Fruit fly (Drosophila melanogaster): Measurements from ENCODE around the gene CG15386.
A peak's percentile ranks its signal among the peaks of the same experiment; 100 is the strongest.

CG15386 gene

dm6 chr2L:2227316-2227715 is 10.3 kb upstream of the CG15386 start (continued):
- peak; percentile 31 for TF ChIP-seq Chrac-16 (GFP tag; optimal IDR thresholded peaks at IDR 0.05)
- no peak for TF ChIP-seq CG15479 (GFP tag; optimal IDR thresholded peaks at IDR 0.05)
- TF ChIP-seq dan (GFP tag; IDR thresholded peaks at IDR 0.05) = no peak
- peak in 1 of 2 experiments; percentile 37 for TF ChIP-seq Hr78 (GFP tag; optimal IDR thresholded peaks at IDR 0.05)
- TF ChIP-seq gcm2 (GFP tag; optimal IDR thresholded peaks at IDR 0.05) = peak; percentile 63
- TF ChIP-seq row (GFP tag; IDR thresholded peaks at IDR 0.05) = peak; percentile 56
- no peak for TF ChIP-seq twi (tag; optimal IDR thresholded peaks at IDR 0.05)
- TF ChIP-seq CG5953 (GFP tag; IDR thresholded peaks at IDR 0.05) = peak; percentile 53
- no peak for TF ChIP-seq fd64A (GFP tag; optimal IDR thresholded peaks at IDR 0.05)
- peak; percentile 54; the same call in 1 of the 2 replicates for TF ChIP-seq Rfx (GFP tag; IDR thresholded peaks at IDR 0.05)
- TF ChIP-seq Gsc (GFP tag; IDR thresholded peaks at IDR 0.05) = no peak
- TF ChIP-seq so (GFP tag; IDR thresholded peaks at IDR 0.05) = peak; percentile 61; the same call in 1 of the 3 replicates
- TF ChIP-seq CG2116 (GFP tag; optimal IDR thresholded peaks at IDR 0.05) = peak; percentile 21
- TF ChIP-seq Pdp1 (GFP tag; optimal IDR thresholded peaks at IDR 0.05) = peak; percentile 17 to 24
- TF ChIP-seq CG31441 (GFP tag; IDR thresholded peaks at IDR 0.05) = peak; percentile 44; the same call in 1 of the 2 replicates
- TF ChIP-seq ac (GFP tag; optimal IDR thresholded peaks at IDR 0.05) = no peak
- peak; percentile 10 for TF ChIP-seq HLH54F (GFP tag; optimal IDR thresholded peaks at IDR 0.05)
- TF ChIP-seq Asciz (GFP tag; optimal IDR thresholded peaks at IDR 0.05) = peak; percentile 51
- no peak for TF ChIP-seq CG8290 (GFP tag; optimal IDR thresholded peaks at IDR 0.05)
- peak in 1 of 2 experiments; percentile 60 for TF ChIP-seq CG8290 (tag; optimal IDR thresholded peaks at IDR 0.05)
- TF ChIP-seq sob (GFP tag; IDR thresholded peaks at IDR 0.05) = peak; percentile 10; the same call in 1 of the 2 replicates
- TF ChIP-seq Mrtf (GFP tag; IDR thresholded peaks at IDR 0.05) = no peak
- TF ChIP-seq ara (GFP tag; IDR thresholded peaks at IDR 0.05) = peak; percentile 71
- peak; percentile 28 for TF ChIP-seq CG10979 (tag; optimal IDR thresholded peaks at IDR 0.05)
- no peak for TF ChIP-seq fu2 (GFP tag; optimal IDR thresholded peaks at IDR 0.05)
- peak; percentile 16 for TF ChIP-seq CG4707 (GFP tag; optimal IDR thresholded peaks at IDR 0.05)
- peak; percentile 3 for TF ChIP-seq NC2β (GFP tag; optimal IDR thresholded peaks at IDR 0.05)
- no peak for TF ChIP-seq Vsx1 (GFP tag; optimal IDR thresholded peaks at IDR 0.05)
- no peak for TF ChIP-seq Camta (GFP tag; optimal IDR thresholded peaks at IDR 0.05)
- no peak for TF ChIP-seq CG18764 (GFP tag; optimal IDR thresholded peaks at IDR 0.05)
- no peak for TF ChIP-seq slou (GFP tag; optimal IDR thresholded peaks at IDR 0.05)
- TF ChIP-seq Hsf (GFP tag; optimal IDR thresholded peaks at IDR 0.05) = peak; percentile 42
- peak; percentile 27 for TF ChIP-seq Meics (GFP tag; optimal IDR thresholded peaks at IDR 0.05)
- no peak; the same call in 1 of the 2 replicates for TF ChIP-seq nerfin-2 (GFP tag; IDR thresholded peaks at IDR 0.05; ENCODE audit: partially characterized antibody)
- TF ChIP-seq CG12104 (GFP tag; optimal IDR thresholded peaks at IDR 0.05) = peak; percentile 14
- TF ChIP-seq CG11456 (GFP tag; IDR thresholded peaks at IDR 0.05) = peak; percentile 57; the same call in 1 of the 3 replicates
- TF ChIP-seq CG10565 (GFP tag; optimal IDR thresholded peaks at IDR 0.05) = no peak
- no peak for TF ChIP-seq ab (GFP tag; optimal IDR thresholded peaks at IDR 0.05)
- TF ChIP-seq sim (GFP tag; IDR thresholded peaks at IDR 0.05) = no peak
- peak; percentile 23 to 57 for TF ChIP-seq bsh (GFP tag; optimal IDR thresholded peaks at IDR 0.05)
- TF ChIP-seq CG16779 (GFP tag; IDR thresholded peaks at IDR 0.05) = no peak
- peak; percentile 48; the same call in 1 of the 2 replicates for TF ChIP-seq sens-2 (GFP tag; IDR thresholded peaks at IDR 0.05)
- peak; percentile 47 for TF ChIP-seq Sox100B (GFP tag; optimal IDR thresholded peaks at IDR 0.05)
- peak; percentile 34 for TF ChIP-seq CG8944 (GFP tag; optimal IDR thresholded peaks at IDR 0.05)
- TF ChIP-seq HmgZ (tag; optimal IDR thresholded peaks at IDR 0.05) = no peak
- peak; percentile 65 for TF ChIP-seq CG15269 (tag; optimal IDR thresholded peaks at IDR 0.05)
- peak; percentile 59 for TF ChIP-seq CG12071 (GFP tag; optimal IDR thresholded peaks at IDR 0.05)
- no peak for TF ChIP-seq CG31388 (GFP tag; optimal IDR thresholded peaks at IDR 0.05)
- no peak for TF ChIP-seq CG15696 (tag; optimal IDR thresholded peaks at IDR 0.05)
- TF ChIP-seq HLH3B (GFP tag; IDR thresholded peaks at IDR 0.05) = peak; percentile 64
- TF ChIP-seq gem (tag; optimal IDR thresholded peaks at IDR 0.05) = peak; percentile 69

Data from whole organism, embryonic.